Worm (Caenorhabditis elegans) whole organism, L2 larva: Measurements from ENCODE around the gene hacl-1.

Source experiments
- C34F6.9 ChIP-seq: fragments of 150-350 bp; optimal IDR thresholded peaks from 2 replicates; lab custom pipeline; 2014; ENCODE audit warnings: missing biosample characterization, missing genetic modification characterization
- F13H6.1 ChIP-seq: sonication (generic microtip); optimal IDR thresholded peaks from 2 replicates; lab custom pipeline; 2016; ENCODE audit warnings: missing genetic modification characterization, missing compliant biosample characterization
- R02D3.7 ChIP-seq: fragments of 150-350 bp; optimal IDR thresholded peaks from 2 replicates; lab custom pipeline; 2014; ENCODE audit warnings: missing biosample characterization, missing genetic modification characterization
- Y55F3AM.14 ChIP-seq: fragments of 200-800 bp; sonication (Bioruptor generic); optimal IDR thresholded peaks from 2 replicates; lab custom pipeline; 2018; ENCODE audit warnings: mild to moderate bottlenecking, missing genetic modification characterization, missing compliant biosample characterization
- ZK546.5 ChIP-seq: sonication (generic microtip); optimal IDR thresholded peaks from 2 replicates; lab custom pipeline; 2017; ENCODE audit warnings: missing biosample characterization, missing genetic modification characterization
- alr-1 ChIP-seq: fragments of 150-350 bp; optimal IDR thresholded peaks from 2 replicates; lab custom pipeline; 2014; ENCODE audit warnings: missing biosample characterization, missing genetic modification characterization
- aly-2 ChIP-seq: fragments of 150-350 bp; optimal IDR thresholded peaks from 2 replicates; lab custom pipeline; 2014; ENCODE audit warnings: missing biosample characterization, missing genetic modification characterization
- ama-1 ChIP-seq: fragments of 150-350 bp; optimal IDR thresholded peaks from 2 replicates; lab custom pipeline; 2018; ENCODE audit warnings: inconsistent platforms
- blmp-1 ChIP-seq: sonication (generic microtip); optimal IDR thresholded peaks from 2 replicates; lab custom pipeline; 2017; ENCODE audit warnings: missing genetic modification characterization, mild to moderate bottlenecking, missing compliant biosample characterization, antibody characterized with exemption, moderate library complexity; ENCODE audit not compliant: insufficient read depth
- ceh-16 ChIP-seq: fragments of 150-350 bp; optimal IDR thresholded peaks from 2 replicates; lab custom pipeline; 2014; ENCODE audit warnings: missing biosample characterization, missing genetic modification characterization
- ceh-82 ChIP-seq: fragments of 150-350 bp; optimal IDR thresholded peaks from 2 replicates; lab custom pipeline; 2014; ENCODE audit warnings: missing biosample characterization, missing genetic modification characterization
- crh-2 ChIP-seq: sonication (generic microtip); optimal IDR thresholded peaks from 2 replicates; lab custom pipeline; 2017; ENCODE audit warnings: missing biosample characterization, missing genetic modification characterization
- dmd-4 ChIP-seq: sonication (generic microtip); optimal IDR thresholded peaks from 2 replicates; lab custom pipeline; 2017; ENCODE audit warnings: missing biosample characterization, missing genetic modification characterization
- egl-27 ChIP-seq: sonication (generic microtip); optimal IDR thresholded peaks from 3 replicates; lab custom pipeline; 2017; ENCODE audit warnings: missing biosample characterization, missing genetic modification reagents, missing genetic modification characterization
- elt-1 ChIP-seq: fragments of 150-350 bp; optimal IDR thresholded peaks from 2 replicates; lab custom pipeline; 2014; ENCODE audit warnings: missing biosample characterization, missing genetic modification characterization
- elt-3 ChIP-seq: sonication (generic microtip); optimal IDR thresholded peaks from 2 replicates; lab custom pipeline; 2017; ENCODE audit warnings: missing biosample characterization, missing genetic modification characterization
- gmeb-1 ChIP-seq: fragments of 150-350 bp; optimal IDR thresholded peaks from 2 replicates; lab custom pipeline; 2014; ENCODE audit warnings: missing biosample characterization, missing genetic modification characterization
- lsy-2 ChIP-seq, 2 experiments: fragments of 150-350 bp in 1 of 2; sonication (generic microtip) in 1 of 2; optimal IDR thresholded peaks; 2 replicates each; lab custom pipeline; 2014 to 2017; ENCODE audit warnings: missing biosample characterization in 2 of 2, missing genetic modification characterization in 2 of 2
- mab-5 ChIP-seq: fragments of 150-350 bp; optimal IDR thresholded peaks from 2 replicates; lab custom pipeline; 2014; ENCODE audit warnings: missing biosample characterization, missing genetic modification characterization
- mbf-1 ChIP-seq: sonication (generic microtip); optimal IDR thresholded peaks from 2 replicates; lab custom pipeline; 2017; ENCODE audit warnings: missing biosample characterization, missing genetic modification characterization
- mdl-1 ChIP-seq, 2 experiments: fragments of 150-350 bp in 1 of 2; sonication (generic microtip) in 1 of 2; optimal IDR thresholded peaks; 2 replicates each; lab custom pipeline; 2017; ENCODE audit warnings: missing biosample characterization in 2 of 2, missing genetic modification characterization in 2 of 2
- nhr-10 ChIP-seq: sonication (generic microtip); optimal IDR thresholded peaks from 2 replicates; lab custom pipeline; 2017; ENCODE audit warnings: missing biosample characterization, missing genetic modification characterization
- nhr-11 ChIP-seq: fragments of 150-350 bp; optimal IDR thresholded peaks from 2 replicates; lab custom pipeline; 2014; ENCODE audit warnings: missing biosample characterization, missing genetic modification characterization
- nhr-129 ChIP-seq: fragments of 150-350 bp; optimal IDR thresholded peaks from 2 replicates; lab custom pipeline; 2014; ENCODE audit warnings: missing biosample characterization, missing genetic modification characterization
- nhr-21 ChIP-seq: fragments of 150-350 bp; optimal IDR thresholded peaks from 2 replicates; lab custom pipeline; 2014; ENCODE audit warnings: missing biosample characterization, missing genetic modification characterization
- nhr-23 ChIP-seq: fragments of 150-350 bp; optimal IDR thresholded peaks from 2 replicates; lab custom pipeline; 2014; ENCODE audit warnings: missing biosample characterization, missing genetic modification reagents, missing genetic modification characterization
- nhr-237 ChIP-seq: fragments of 150-350 bp; optimal IDR thresholded peaks from 2 replicates; lab custom pipeline; 2014; ENCODE audit warnings: missing biosample characterization, missing genetic modification characterization
- nhr-25 ChIP-seq: fragments of 150-350 bp; sonication (generic microtip); optimal IDR thresholded peaks from 3 replicates; lab custom pipeline; 2014; ENCODE audit warnings: missing biosample characterization, missing genetic modification characterization
- nhr-6 ChIP-seq: fragments of 150-350 bp; optimal IDR thresholded peaks from 2 replicates; lab custom pipeline; 2014; ENCODE audit warnings: missing biosample characterization, missing genetic modification characterization
- peb-1 ChIP-seq: fragments of 150-350 bp; optimal IDR thresholded peaks from 2 replicates; lab custom pipeline; 2014; ENCODE audit warnings: missing biosample characterization, missing genetic modification characterization
- sem-4 ChIP-seq: fragments of 150-350 bp; optimal IDR thresholded peaks from 2 replicates; lab custom pipeline; 2014; ENCODE audit warnings: missing biosample characterization, missing genetic modification reagents, missing genetic modification characterization
- skn-1 ChIP-seq: sonication (generic microtip); optimal IDR thresholded peaks from 2 replicates; lab custom pipeline; 2017; ENCODE audit warnings: missing biosample characterization, missing genetic modification characterization
- sma-3 ChIP-seq: sonication (generic microtip); optimal IDR thresholded peaks from 2 replicates; lab custom pipeline; 2016; ENCODE audit warnings: missing genetic modification reagents, missing genetic modification characterization, missing compliant biosample characterization
- sma-9 ChIP-seq, 2 experiments: fragments of 150-350 bp in 1 of 2; sonication (generic microtip) in 1 of 2; optimal IDR thresholded peaks; 2 replicates each; lab custom pipeline; 2014 to 2016; ENCODE audit warnings: missing genetic modification characterization in 2 of 2, mild to moderate bottlenecking in 1 of 2, missing biosample characterization in 1 of 2, missing compliant biosample characterization in 1 of 2, missing genetic modification reagents in 1 of 2, moderate library complexity in 1 of 2
- snpc-4 ChIP-seq: fragments of 150-350 bp; optimal IDR thresholded peaks from 2 replicates; lab custom pipeline; 2014; ENCODE audit warnings: missing biosample characterization, missing genetic modification characterization
- unc-55 ChIP-seq: fragments of 150-350 bp; sonication (generic microtip); optimal IDR thresholded peaks from 3 replicates; lab custom pipeline; 2014; ENCODE audit warnings: missing biosample characterization, missing genetic modification reagents, missing genetic modification characterization
- ztf-11 ChIP-seq: sonication (generic microtip); optimal IDR thresholded peaks from 2 replicates; lab custom pipeline; 2017; ENCODE audit warnings: missing biosample characterization, missing genetic modification characterization

hacl-1 gene

DNA sequence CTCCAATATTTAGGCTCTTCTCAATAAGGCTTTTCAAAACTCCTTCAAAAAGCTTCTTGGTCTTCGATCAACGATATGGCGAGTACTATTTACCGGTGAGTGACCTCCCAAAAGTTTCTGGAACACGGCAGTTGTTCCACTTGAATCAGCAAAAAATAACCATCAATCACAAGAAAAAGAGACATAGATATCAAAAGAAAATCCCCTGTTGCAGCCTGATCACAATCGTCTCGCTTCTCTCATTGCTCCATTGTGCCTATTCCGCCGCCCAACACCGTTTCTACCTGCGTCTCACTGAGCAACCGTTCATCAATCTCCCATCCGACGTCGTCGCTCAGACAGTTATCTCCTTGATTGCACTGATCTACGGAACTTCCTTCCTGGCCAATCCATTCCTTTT is 4.0 kb upstream of the hacl-1 start, which contains the start of gene emc-5:
Gene emc-5 (plus strand): TSS at position 14 of the 400 bp plus-strand sequence.
- TF ChIP-seq mab-5 (tag; lab: Kevin White, UChicago): peak; percentile 9
- TF ChIP-seq F13H6.1 (tag; lab: Kevin White, UChicago): peak; percentile 43
- peak in 1 of 2 experiments; percentile 34 for TF ChIP-seq lsy-2 (tag; optimal IDR thresholded peaks at IDR 0.05; lab: Kevin White, UChicago)
- peak; percentile 17 for TF ChIP-seq sma-9 (GFP tag; optimal IDR thresholded peaks at IDR 0.05; lab: Kevin White, UChicago)
- TF ChIP-seq sma-9 (tag; optimal IDR thresholded peaks at IDR 0.05; lab: Kevin White, UChicago): no peak
- TF ChIP-seq nhr-237: no peak

DNA sequence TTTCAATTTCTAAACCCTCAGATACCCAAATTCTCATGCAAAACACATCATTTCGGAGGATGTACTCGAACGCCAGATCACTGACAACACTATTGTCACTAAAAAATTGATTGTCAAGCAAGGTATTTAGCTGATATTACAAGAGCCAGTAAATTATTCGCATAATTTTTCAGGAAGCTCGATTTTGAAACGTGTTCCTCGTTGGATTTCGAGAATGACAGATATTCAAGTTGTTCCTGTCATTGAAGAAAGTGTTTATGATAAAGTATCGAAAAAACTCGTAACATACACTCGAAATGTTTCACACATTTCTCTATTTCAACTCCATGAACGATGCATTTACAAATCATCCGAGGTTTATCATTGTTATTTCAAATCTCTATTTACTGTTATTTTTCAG is 3.0 kb upstream of the hacl-1 start:
- TF ChIP-seq lsy-2 (tag; optimal IDR thresholded peaks at IDR 0.05; lab: Kevin White, UChicago) (no peak), nhr-21 (tag; lab: Kevin White, UChicago) (no peak), mdl-1 (tag; optimal IDR thresholded peaks at IDR 0.05; lab: Kevin White, UChicago) (no peak), crh-2 (no peak), unc-55 (GFP tag; lab: Kevin White, UChicago) (no peak), ceh-16 (tag; lab: Kevin White, UChicago) (no peak), mbf-1 (tag; lab: Kevin White, UChicago) (no peak), sma-3 (GFP tag; lab: Kevin White, UChicago) (no peak)
- TF ChIP-seq, all 48 proteins: peak for 0

DNA sequence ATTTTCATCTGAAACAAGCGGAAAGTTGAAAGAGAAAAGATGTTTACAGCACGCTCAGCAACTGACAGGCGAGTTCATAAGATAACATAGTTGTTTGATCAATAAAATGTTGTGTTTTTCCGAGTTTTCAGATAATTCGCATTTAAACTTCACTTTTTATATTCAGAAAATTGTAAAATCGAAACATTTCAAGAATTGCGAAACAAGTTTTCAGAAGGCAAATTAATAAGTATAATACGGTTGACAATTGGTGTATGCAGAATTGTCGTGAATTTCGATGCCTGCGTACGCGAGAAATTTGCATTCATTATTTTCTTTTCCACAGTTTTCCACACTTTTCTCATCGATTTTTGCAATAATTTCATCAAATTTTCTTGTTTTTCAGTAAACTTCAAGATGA is 2.5 kb upstream of the hacl-1 start, which contains the start of the genes ooc-3 and B0334.4:
Gene ooc-3 (minus strand): TSS at position 15 of the 400 bp plus-strand sequence.
Gene B0334.4 (plus strand): TSS at position 386 of the 400 bp plus-strand sequence.
- no peak for TF ChIP-seq snpc-4 (tag; lab: Kevin White, UChicago)
- TF ChIP-seq ceh-16 (tag; lab: Kevin White, UChicago): no peak
- TF ChIP-seq F13H6.1 (tag; lab: Kevin White, UChicago): no peak
- peak; percentile 9 for TF ChIP-seq ama-1 (lab: Kevin White, UChicago)
- TF ChIP-seq lsy-2 (tag; optimal IDR thresholded peaks at IDR 0.05; lab: Kevin White, UChicago): peak; percentile 46 to 95
- peak; percentile 42 for TF ChIP-seq nhr-129 (tag; lab: Kevin White, UChicago)
- TF ChIP-seq sem-4 (tag; lab: Kevin White, UChicago): no peak
- TF ChIP-seq sma-9 (GFP tag; optimal IDR thresholded peaks at IDR 0.05; lab: Kevin White, UChicago): no peak
- no peak for TF ChIP-seq sma-9 (tag; optimal IDR thresholded peaks at IDR 0.05; lab: Kevin White, UChicago)
- no peak for TF ChIP-seq nhr-10 (tag; lab: Kevin White, UChicago)
- peak; percentile 66 for TF ChIP-seq C34F6.9 (tag; lab: Kevin White, UChicago)
- no peak for TF ChIP-seq dmd-4
- peak; percentile 16 for TF ChIP-seq gmeb-1
- no peak for TF ChIP-seq nhr-237

DNA sequence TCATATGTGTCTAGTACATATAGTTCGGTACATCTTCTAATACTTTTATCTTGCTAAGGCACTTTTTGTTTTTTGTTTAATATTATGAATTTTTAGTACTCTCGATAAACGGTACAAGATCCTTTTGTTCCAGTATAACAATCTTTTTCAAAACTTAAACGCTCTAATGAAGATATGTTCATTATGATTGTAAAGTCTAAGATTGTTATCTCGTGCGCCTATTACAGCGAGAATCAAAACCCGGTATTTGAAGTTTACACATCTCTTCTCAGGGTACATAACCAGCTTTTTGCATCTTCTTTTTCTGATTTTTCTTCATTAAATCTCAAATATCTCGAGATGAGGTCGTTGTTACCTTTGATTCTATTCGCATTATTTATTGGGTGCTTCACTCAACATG is 4.8 kb downstream of the hacl-1 start, which contains the start of gene B0334.13:
Gene B0334.13 (plus strand): TSS at position 301 of the 400 bp plus-strand sequence.
- no peak for TF ChIP-seq sem-4 (tag; lab: Kevin White, UChicago)
- TF ChIP-seq nhr-11 (tag; lab: Kevin White, UChicago): no peak
- no peak for TF ChIP-seq nhr-6
- no peak for TF ChIP-seq mbf-1 (tag; lab: Kevin White, UChicago)

DNA sequence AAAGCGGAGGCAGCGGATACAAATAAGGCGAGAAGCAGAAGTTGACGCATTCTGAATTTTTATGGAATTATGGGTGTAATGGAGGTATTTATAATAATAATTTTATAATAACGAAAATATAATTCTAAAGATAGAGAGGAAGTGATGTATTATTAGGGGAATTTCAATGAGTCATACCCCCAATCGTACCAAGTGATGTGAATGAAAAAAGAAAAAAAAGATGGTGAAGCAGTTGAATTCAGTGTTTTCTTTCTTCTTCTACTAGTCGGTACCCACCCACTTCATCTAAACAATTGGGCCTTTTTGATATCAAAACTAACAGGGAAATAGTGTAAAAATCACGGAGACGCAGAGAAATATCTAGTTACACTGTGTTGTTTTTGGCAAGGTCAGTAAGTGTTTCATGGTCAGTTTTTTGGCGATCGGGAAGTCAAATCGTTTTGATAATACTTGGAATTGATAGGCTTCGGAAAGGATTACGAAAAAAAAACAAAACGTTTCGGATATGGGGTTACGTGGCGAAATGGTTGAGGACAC is 6.0 kb downstream of the hacl-1 start, which contains the start of gene ttr-18:
Gene ttr-18 (minus strand): TSS at position 51 of the 537 bp plus-strand sequence.
- peak; percentile 13 for TF ChIP-seq sma-3 (GFP tag; lab: Kevin White, UChicago)
- TF ChIP-seq elt-3 (tag; lab: Kevin White, UChicago): no peak
- no peak for TF ChIP-seq Y55F3AM.14 (GFP tag; lab: Kevin White, UChicago)
- TF ChIP-seq nhr-25 (tag; lab: Kevin White, UChicago): peak; percentile 19

DNA sequence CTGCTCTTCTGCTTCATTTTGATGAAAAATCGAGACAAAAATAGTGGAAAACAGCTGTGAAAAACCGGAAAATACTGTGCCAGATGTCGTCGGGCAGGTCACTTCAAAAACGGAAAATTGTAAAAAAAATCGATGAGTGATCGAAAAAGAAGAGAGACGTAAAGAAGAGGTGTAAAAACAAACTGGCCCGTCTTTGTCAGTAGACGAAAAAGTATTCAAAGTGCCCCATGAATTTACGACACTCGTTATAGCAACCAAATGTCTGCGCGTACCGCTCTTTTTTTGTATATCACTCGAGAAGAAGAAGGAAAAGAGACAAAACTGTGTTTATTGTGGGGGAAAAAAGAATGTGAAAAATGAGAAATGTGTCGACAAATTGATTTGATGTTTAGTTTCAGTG is 7.6 kb downstream of the hacl-1 start, which contains the start of gene twk-5:
Gene twk-5 (minus strand): TSS at position 101 of the 400 bp plus-strand sequence.
- TF ChIP-seq blmp-1 (peak; percentile 8), R02D3.7 (no peak), aly-2 (tag; lab: Kevin White, UChicago) (no peak)

DNA sequence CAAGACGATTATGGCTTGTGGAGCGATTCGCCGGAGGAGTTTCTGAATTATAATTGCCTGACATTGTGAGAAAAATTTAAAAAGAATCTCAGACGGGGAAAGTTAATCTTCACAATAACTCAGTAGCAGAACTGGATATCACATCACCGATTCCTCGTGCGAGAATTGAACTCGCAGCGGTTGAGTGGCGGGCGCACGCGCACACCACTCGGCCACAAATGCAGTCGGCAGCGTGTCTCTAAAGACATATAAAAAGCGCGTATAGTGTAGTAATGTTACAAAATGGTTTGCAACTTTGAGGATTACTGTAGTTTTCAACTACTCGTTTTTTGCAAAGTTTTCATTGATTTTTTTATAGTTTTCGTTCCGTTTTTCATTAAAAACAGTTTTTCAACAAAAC is 8.2 kb downstream of the hacl-1 start:
- TF ChIP-seq elt-1 (tag; lab: Kevin White, UChicago) (no peak), ama-1 (lab: Kevin White, UChicago) (no peak), aly-2 (tag; lab: Kevin White, UChicago) (no peak), unc-55 (GFP tag; lab: Kevin White, UChicago) (peak; percentile 74), sem-4 (tag; lab: Kevin White, UChicago) (no peak), nhr-237 (no peak), crh-2 (peak; percentile 63), nhr-6 (peak; percentile 23), nhr-23 (tag; lab: Kevin White, UChicago) (no peak), skn-1 (tag; lab: Kevin White, UChicago) (no peak), gmeb-1 (peak; percentile 56), F13H6.1 (tag; lab: Kevin White, UChicago) (peak; percentile 48), nhr-25 (tag; lab: Kevin White, UChicago) (peak; percentile 58), ceh-82 (tag; lab: Kevin White, UChicago) (peak; percentile 59), ZK546.5 (tag; lab: Kevin White, UChicago) (no peak), egl-27 (tag; lab: Kevin White, UChicago) (peak; percentile 35), ztf-11 (tag; lab: Kevin White, UChicago) (no peak), elt-3 (tag; lab: Kevin White, UChicago) (no peak), alr-1 (tag; lab: Kevin White, UChicago) (no peak), peb-1 (tag; lab: Kevin White, UChicago) (no peak), C34F6.9 (tag; lab: Kevin White, UChicago) (peak; percentile 78)
